Worm (Caenorhabditis elegans) whole organism, L1 larva: Measurements from ENCODE around the gene R05D8.7.

Experiments used
- efl-1 ChIP-seq, 4 experiments: fragments of 150-350 bp; optimal IDR thresholded peaks in 3 of 4; peaks in 1 of 4; 1 replicate in 1 of 4; 2 replicates in 3 of 4; lab custom pipeline; 2014; ENCODE audit warnings: missing biosample characterization in 2 of 4, missing genetic modification characterization in 2 of 4, missing genetic modification reagents in 2 of 4
- efl-3 ChIP-seq: fragments of 200-800 bp; sonication (Bioruptor generic); optimal IDR thresholded peaks from 2 replicates; lab custom pipeline; 2018; ENCODE audit warnings: mild to moderate bottlenecking, missing genetic modification characterization, missing compliant biosample characterization
- egl-27 ChIP-seq, 2 experiments: fragments of 150-350 bp in 1 of 2; sonication (generic microtip); optimal IDR thresholded peaks; 3 replicates each; lab custom pipeline; 2017 to 2018; ENCODE audit warnings: missing biosample characterization in 2 of 2, missing genetic modification characterization in 2 of 2, missing genetic modification reagents in 2 of 2
- lin-13 ChIP-seq: fragments of 150-350 bp; optimal IDR thresholded peaks from 2 replicates; lab custom pipeline; 2014; ENCODE audit warnings: missing biosample characterization, missing genetic modification reagents, missing genetic modification characterization
- lsy-2 ChIP-seq, 2 experiments: fragments of 150-350 bp; optimal IDR thresholded peaks; 2 replicates each; lab custom pipeline; 2014; ENCODE audit warnings: missing biosample characterization in 2 of 2, missing genetic modification characterization in 2 of 2
- mab-9 ChIP-seq: fragments of 200-800 bp; sonication (Bioruptor generic); IDR thresholded peaks from 2 replicates; pipeline ENCODE4 v1.3.6; 2022; ENCODE audit warnings: missing genetic modification reagents, missing genetic modification characterization, missing compliant biosample characterization
- mef-2 ChIP-seq: fragments of 150-350 bp; optimal IDR thresholded peaks from 2 replicates; lab custom pipeline; 2014; ENCODE audit warnings: missing biosample characterization, missing genetic modification characterization
- nhr-11 ChIP-seq: fragments of 150-350 bp; optimal IDR thresholded peaks from 2 replicates; lab custom pipeline; 2014; ENCODE audit warnings: missing biosample characterization, missing genetic modification characterization
- pag-3 ChIP-seq: sonication (generic microtip); optimal IDR thresholded peaks from 2 replicates; lab custom pipeline; 2017; ENCODE audit warnings: missing genetic modification characterization, mild to moderate bottlenecking, missing compliant biosample characterization, antibody characterized with exemption, borderline replicate concordance; ENCODE audit not compliant: insufficient read depth
- tbx-2 ChIP-seq: sonication (generic microtip); optimal IDR thresholded peaks from 2 replicates; lab custom pipeline; 2016; ENCODE audit warnings: missing genetic modification characterization, missing compliant biosample characterization
- zag-1 ChIP-seq: fragments of 150-350 bp; optimal IDR thresholded peaks from 2 replicates; lab custom pipeline; 2014; ENCODE audit warnings: missing biosample characterization, missing genetic modification characterization
- ztf-11 ChIP-seq, 2 experiments: sonication (generic microtip); optimal IDR thresholded peaks; 2 replicates each; lab custom pipeline; 2016 to 2017; ENCODE audit warnings: missing genetic modification characterization in 2 of 2, missing biosample characterization in 1 of 2, missing compliant biosample characterization in 1 of 2
- ztf-4 ChIP-seq: fragments of 150-350 bp; optimal IDR thresholded peaks from 2 replicates; lab custom pipeline; 2014; ENCODE audit warnings: missing biosample characterization, missing genetic modification characterization

- TF ChIP-seq mab-9 (GFP tag; lab: Robert Waterston, UW) (no peak), zag-1 (tag; lab: Kevin White, UChicago) (no peak), lsy-2 (tag; optimal IDR thresholded peaks at IDR 0.05; lab: Kevin White, UChicago) (no peak), egl-27 (tag; optimal IDR thresholded peaks at IDR 0.05; lab: Kevin White, UChicago) (no peak), pag-3 (tag; lab: Kevin White, UChicago) (no peak), nhr-11 (tag; lab: Kevin White, UChicago) (no peak), efl-1 (optimal IDR thresholded peaks at IDR 0.05; lab: Kevin White, UChicago) (no peak), efl-1 (GFP tag; optimal IDR thresholded peaks at IDR 0.05 in 1 of 2; lab: Kevin White, UChicago) (no peak), ztf-11 (tag; optimal IDR thresholded peaks at IDR 0.05; lab: Kevin White, UChicago) (no peak), ztf-4 (tag; lab: Kevin White, UChicago) (no peak), efl-3 (no peak), tbx-2 (tag; lab: Kevin White, UChicago) (no peak), mef-2 (tag; lab: Kevin White, UChicago) (no peak), lin-13 (no peak)
Observed at ce11 chrV:2722555-2722954, 40.5 kb downstream of the R05D8.7 start, which contains the start of gene srg-60.
